Worm (Caenorhabditis elegans): ENCODE data around the gene F41H10.5.

Gene F41H10.5

ce11 chrIV:5380140-5380539 lies 19.4 kb downstream of the F41H10.5 start (continued):
- TF ChIP-seq lin-39 (tag; optimal IDR thresholded peaks at IDR 0.05) (no peak), spr-3 (GFP tag; optimal IDR thresholded peaks at IDR 0.05) (no peak), nhr-6 (tag; optimal IDR thresholded peaks at IDR 0.05) (no peak), jun-1 (tag; optimal IDR thresholded peaks at IDR 0.05) (no peak), pqm-1 (tag; optimal IDR thresholded peaks at IDR 0.05) (no peak), dmd-8 (GFP tag; IDR thresholded peaks at IDR 0.05) (no peak), hlh-11 (tag; optimal IDR thresholded peaks at IDR 0.05) (peak; percentile 14), nhr-25 (tag; optimal IDR thresholded peaks at IDR 0.05; ENCODE audit: borderline replicate concordance, insufficient read depth) (no peak), egl-43 (GFP tag; IDR thresholded peaks at IDR 0.05) (no peak), Y75B8A.6 (GFP tag; IDR thresholded peaks at IDR 0.05) (no peak), mdl-1 (tag; optimal IDR thresholded peaks at IDR 0.05) (no peak), zag-1 (tag; optimal IDR thresholded peaks at IDR 0.05) (no peak)

- TF ChIP-seq nhr-76 (tag; optimal IDR thresholded peaks at IDR 0.05) (no peak), aha-1 (tag) (peak; percentile 66)
These were observed 20.6 kb downstream of the F41H10.5 start, which contains the start of gene F41H10.2 for ce11 chrIV:5381334-5381733. TSS of gene F41H10.2 (plus strand) at chrIV:5381634.

DNA sequence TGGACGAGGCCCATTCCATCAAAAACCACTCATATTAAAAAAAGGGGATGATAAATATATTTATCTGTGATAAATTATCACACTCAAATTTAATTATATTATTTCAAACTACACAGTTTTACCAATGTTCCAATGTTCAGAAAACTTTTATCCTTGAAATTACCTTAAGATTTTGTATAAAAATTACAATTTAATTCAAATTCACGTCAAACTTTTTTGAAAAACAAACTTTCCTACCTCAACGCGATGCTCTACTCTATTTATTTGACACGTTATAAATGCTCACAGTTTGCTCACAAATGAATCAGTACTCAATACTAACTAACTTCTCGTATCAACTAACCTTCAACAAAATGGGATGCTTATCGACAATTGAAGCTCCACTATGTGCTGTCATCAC lies 21.9 kb downstream of the F41H10.5 start, which contains the start of gene F41H10.1:
Gene F41H10.1, plus strand, starts transcription at position 301 of the 400 bp plus-strand sequence.
- TF ChIP-seq ZK337.2 (GFP tag; IDR thresholded peaks at IDR 0.05) = no peak
- no peak for TF ChIP-seq lin-15B (tag; optimal IDR thresholded peaks at IDR 0.05)
- TF ChIP-seq unc-39 (tag; optimal IDR thresholded peaks at IDR 0.05) = no peak
- TF ChIP-seq jun-1 (tag; optimal IDR thresholded peaks at IDR 0.05) = no peak
- TF ChIP-seq ctbp-1 (GFP tag; IDR thresholded peaks at IDR 0.05) = no peak
- no peak for TF ChIP-seq vab-7 (GFP tag; IDR thresholded peaks at IDR 0.05)
- TF ChIP-seq nhr-102 (tag; optimal IDR thresholded peaks at IDR 0.05) = no peak
- TF ChIP-seq ceh-32 (tag; optimal IDR thresholded peaks at IDR 0.05; ENCODE audit: poor library complexity) = no peak
- no peak for TF ChIP-seq cey-2 (tag; optimal IDR thresholded peaks at IDR 0.05; ENCODE audit: borderline replicate concordance, insufficient read depth)
- no peak for TF ChIP-seq nhr-25 (tag; optimal IDR thresholded peaks at IDR 0.05; ENCODE audit: borderline replicate concordance, insufficient read depth)
- no peak for TF ChIP-seq ceh-28 (tag; optimal IDR thresholded peaks at IDR 0.05)
- no peak for TF ChIP-seq gei-8 (GFP tag; optimal IDR thresholded peaks at IDR 0.05)

- TF ChIP-seq lin-13 (GFP tag; optimal IDR thresholded peaks at IDR 0.05) (no peak), F44E2.7 (GFP tag; IDR thresholded peaks at IDR 0.05) (no peak), F26F4.8 (GFP tag; conservative IDR thresholded peaks at IDR 0.05) (no peak), lin-29 (GFP tag; IDR thresholded peaks at IDR 0.05) (no peak), mep-1 (tag; optimal IDR thresholded peaks at IDR 0.05) (no peak), mxl-2 (GFP tag; conservative IDR thresholded peaks at IDR 0.05) (no peak), hif-1 (tag; optimal IDR thresholded peaks at IDR 0.05) (no peak)
These were observed 24.3 kb downstream of the F41H10.5 start, which contains the start of gene F41H10.12 for ce11 chrIV:5385020-5385419. TSS of gene F41H10.12 (plus strand) at chrIV:5385320.

DNA sequence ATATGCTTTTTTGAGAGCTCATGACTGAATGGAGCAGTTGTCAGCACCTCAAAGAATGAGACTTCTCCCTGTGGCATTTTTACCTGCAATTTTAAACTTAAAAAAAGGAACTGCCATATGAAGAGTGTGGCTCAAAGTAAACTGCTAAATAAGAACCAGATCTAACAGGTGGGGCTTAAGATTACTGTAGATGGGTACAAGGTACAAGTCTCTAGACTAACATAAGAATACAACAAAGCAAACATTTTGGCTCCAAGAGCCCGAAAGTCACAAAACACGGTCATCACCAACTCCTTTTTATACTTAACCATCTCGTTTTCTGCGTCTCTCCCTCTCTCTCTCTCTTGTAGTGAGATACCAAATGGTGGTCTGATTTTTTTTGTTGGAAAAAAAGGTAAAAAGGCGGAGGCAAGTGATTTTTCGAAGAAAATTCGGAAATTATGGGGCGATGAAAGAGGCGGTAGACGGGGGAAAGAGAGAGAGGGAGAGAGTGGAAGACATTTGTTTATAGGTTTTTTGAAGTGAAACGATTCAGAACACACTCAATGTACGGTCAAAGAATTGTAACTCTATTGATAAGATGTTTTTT lies 27.9 kb downstream of the F41H10.5 start, which contains the start of gene elo-6:
Gene elo-6, minus strand, starts transcription at position 83 of the 589 bp plus-strand sequence.
- TF ChIP-seq spr-1 (tag; optimal IDR thresholded peaks at IDR 0.05) (no peak), nhr-28 (tag; optimal IDR thresholded peaks at IDR 0.05) (peak; percentile 93), mes-2 (tag; optimal IDR thresholded peaks at IDR 0.05; ENCODE audit: poor library complexity, severe bottlenecking) (peak; percentile 15), lin-38 (GFP tag; IDR thresholded peaks at IDR 0.05) (0 out of 2 replicates have a peak, but pooled peaks have one; percentile 10), lim-7 (GFP tag; IDR thresholded peaks at IDR 0.05) (no peak), nhr-77 (tag; optimal IDR thresholded peaks at IDR 0.05) (peak; percentile 68), lin-1 (GFP tag; IDR thresholded peaks at IDR 0.05) (peak; percentile 58; the same call in 1 of the 2 replicates), ama-1 (optimal IDR thresholded peaks at IDR 0.05) (peak; percentile 73), php-3 (GFP tag; IDR thresholded peaks at IDR 0.05) (peak; percentile 90), nhr-48 (tag; optimal IDR thresholded peaks at IDR 0.05) (peak; percentile 12), snpc-4 (tag; optimal IDR thresholded peaks at IDR 0.05) (no peak), hlh-30 (tag; optimal IDR thresholded peaks at IDR 0.05; ENCODE audit: insufficient read depth) (peak; percentile 4), hlh-11 (tag; optimal IDR thresholded peaks at IDR 0.05) (peak; percentile 79), tra-1 (GFP tag; IDR thresholded peaks at IDR 0.05) (0 out of 2 replicates have a peak, but pooled peaks have one; percentile 7), nhr-41 (GFP tag; IDR thresholded peaks at IDR 0.05) (no peak)

Measured in whole organism, L4 larva.